Fruit fly (Drosophila melanogaster) whole organism, embryonic: Measurements from ENCODE around the gene Sec10.
A peak's percentile ranks its signal among the peaks of the same experiment; 100 is the strongest.

Source experiments
- Bdp1 ChIP-seq: fragments of 200-800 bp; sonication (Bioruptor generic); optimal IDR thresholded peaks from 3 replicates; lab custom pipeline; 2016; ENCODE audit warnings: missing biosample characterization, missing genetic modification characterization
- C15 ChIP-seq: fragments of 200-800 bp; sonication (Bioruptor generic); IDR thresholded peaks from 3 replicates; pipeline ENCODE4 v1.3.6; 2022; ENCODE audit warnings: missing biosample characterization, missing genetic modification characterization
- CG10274 ChIP-seq: fragments of 200-800 bp; sonication (Bioruptor generic); optimal IDR thresholded peaks from 3 replicates; lab custom pipeline; 2017; ENCODE audit warnings: missing biosample characterization, mild to moderate bottlenecking, missing genetic modification characterization
- CG12104 ChIP-seq: fragments of 200-800 bp; sonication (Bioruptor generic); optimal IDR thresholded peaks from 3 replicates; lab custom pipeline; 2016; ENCODE audit warnings: missing biosample characterization, missing genetic modification characterization
- CG13296 ChIP-seq: fragments of 200-800 bp; sonication (Bioruptor generic); optimal IDR thresholded peaks from 3 replicates; lab custom pipeline; 2018; ENCODE audit warnings: missing biosample characterization, mild to moderate bottlenecking, missing genetic modification characterization
- CG13424 ChIP-seq: fragments of 200-800 bp; sonication (Bioruptor generic); optimal IDR thresholded peaks from 2 replicates; lab custom pipeline; 2019; ENCODE audit warnings: missing biosample characterization, mild to moderate bottlenecking, missing genetic modification characterization, moderate library complexity
- CG13624 ChIP-seq: fragments of 200-800 bp; sonication (Bioruptor generic); optimal IDR thresholded peaks from 2 replicates; lab custom pipeline; 2016; ENCODE audit warnings: missing biosample characterization, missing genetic modification characterization
- CG2712 ChIP-seq: fragments of 200-800 bp; optimal IDR thresholded peaks from 3 replicates; lab custom pipeline; 2019; ENCODE audit warnings: missing biosample characterization, mild to moderate bottlenecking, missing genetic modification characterization, moderate library complexity
- CG3281 ChIP-seq: fragments of 200-800 bp; sonication (Bioruptor generic); optimal IDR thresholded peaks from 3 replicates; lab custom pipeline; 2017; ENCODE audit warnings: missing biosample characterization, mild to moderate bottlenecking, missing genetic modification characterization
- CG4404 ChIP-seq: fragments of 200-800 bp; sonication (Bioruptor generic); IDR thresholded peaks from 2 replicates; pipeline ENCODE4 v1.3.6; 2022; ENCODE audit warnings: missing biosample characterization, missing genetic modification characterization
- CG6254 ChIP-seq: fragments of 200-800 bp; sonication (Bioruptor generic); optimal IDR thresholded peaks from 3 replicates; lab custom pipeline; 2017; ENCODE audit warnings: mild to moderate bottlenecking, missing biosample characterization, missing genetic modification reagents, missing genetic modification characterization
- CG7556 ChIP-seq: fragments of 200-800 bp; sonication (Bioruptor generic); optimal IDR thresholded peaks from 2 replicates; lab custom pipeline; 2017; ENCODE audit warnings: missing biosample characterization, mild to moderate bottlenecking, missing genetic modification characterization
- CG8359 ChIP-seq: fragments of 200-800 bp; sonication (Bioruptor generic); optimal IDR thresholded peaks from 2 replicates; lab custom pipeline; 2017; ENCODE audit warnings: missing biosample characterization, mild to moderate bottlenecking, missing genetic modification characterization, borderline replicate concordance
- CG8944 ChIP-seq: fragments of 200-800 bp; sonication (Bioruptor generic); optimal IDR thresholded peaks from 3 replicates; lab custom pipeline; 2016; ENCODE audit warnings: missing biosample characterization, missing genetic modification characterization
- CG9817 ChIP-seq: fragments of 200-800 bp; sonication (Bioruptor generic); optimal IDR thresholded peaks from 2 replicates; lab custom pipeline; 2018; ENCODE audit warnings: missing biosample characterization, mild to moderate bottlenecking, missing genetic modification characterization, moderate library complexity
- CG9876 ChIP-seq: fragments of 200-800 bp; sonication (Bioruptor generic); optimal IDR thresholded peaks from 2 replicates; lab custom pipeline; 2016; ENCODE audit warnings: missing biosample characterization, missing genetic modification characterization
- Camta ChIP-seq: fragments of 200-800 bp; sonication (Bioruptor generic); optimal IDR thresholded peaks from 2 replicates; lab custom pipeline; 2016; ENCODE audit warnings: missing biosample characterization, missing genetic modification characterization
- Chrac-16 ChIP-seq: fragments of 200-800 bp; sonication (Bioruptor generic); optimal IDR thresholded peaks from 3 replicates; lab custom pipeline; 2016; ENCODE audit warnings: missing biosample characterization, missing genetic modification characterization
- CrebB ChIP-seq: fragments of 200-800 bp; sonication (Bioruptor generic); optimal IDR thresholded peaks from 3 replicates; lab custom pipeline; 2018; ENCODE audit warnings: missing biosample characterization, mild to moderate bottlenecking, missing genetic modification characterization
- Dll ChIP-seq: fragments of 200-800 bp; sonication (Bioruptor generic); IDR thresholded peaks from 4 replicates; pipeline ENCODE4 v1.3.6; 2022; ENCODE audit warnings: missing biosample characterization, missing genetic modification characterization; ENCODE audit not compliant: partially characterized antibody
- Elba2 ChIP-seq: fragments of 200-800 bp; sonication (Bioruptor generic); optimal IDR thresholded peaks from 3 replicates; lab custom pipeline; 2016; ENCODE audit warnings: missing biosample characterization, missing genetic modification characterization
- Gug ChIP-seq: fragments of 200-800 bp; sonication (Bioruptor generic); IDR thresholded peaks from 4 replicates; pipeline ENCODE4 v1.3.6; 2022; ENCODE audit warnings: missing biosample characterization, missing genetic modification characterization
- Lim3 ChIP-seq: fragments of 200-800 bp; sonication (Bioruptor generic); IDR thresholded peaks from 2 replicates; pipeline ENCODE4 v1.3.6; 2022; ENCODE audit warnings: missing biosample characterization, missing genetic modification characterization
- Lpt ChIP-seq: fragments of >200 bp; optimal IDR thresholded peaks from 2 replicates; lab custom pipeline; 2018; ENCODE audit warnings: missing biosample characterization, missing genetic modification characterization
- Max ChIP-seq: fragments of 200-800 bp; sonication (Bioruptor generic); optimal IDR thresholded peaks from 2 replicates; lab custom pipeline; 2016; ENCODE audit warnings: missing biosample characterization, mild to moderate bottlenecking, missing genetic modification characterization
- NC2α ChIP-seq: fragments of 200-800 bp; sonication (Bioruptor generic); optimal IDR thresholded peaks from 2 replicates; lab custom pipeline; 2016; ENCODE audit warnings: missing biosample characterization, missing genetic modification characterization
- NfI ChIP-seq: fragments of 200-800 bp; sonication (Bioruptor generic); optimal IDR thresholded peaks from 3 replicates; lab custom pipeline; 2018; ENCODE audit warnings: missing biosample characterization, mild to moderate bottlenecking, missing genetic modification characterization, moderate library complexity
- Sox100B ChIP-seq: fragments of 200-800 bp; sonication (Bioruptor generic); optimal IDR thresholded peaks from 3 replicates; lab custom pipeline; 2018; ENCODE audit warnings: missing biosample characterization, mild to moderate bottlenecking, missing genetic modification characterization
- Sox102F ChIP-seq: fragments of 200-800 bp; sonication (Bioruptor generic); optimal IDR thresholded peaks from 2 replicates; lab custom pipeline; 2018; ENCODE audit warnings: missing biosample characterization, mild to moderate bottlenecking, missing genetic modification characterization, moderate library complexity
- Tbp ChIP-seq: fragments of >200 bp; optimal IDR thresholded peaks from 2 replicates; lab custom pipeline; 2018; ENCODE audit warnings: missing biosample characterization, missing genetic modification characterization
- chinmo ChIP-seq: fragments of 200-800 bp; sonication (Bioruptor generic); IDR thresholded peaks from 4 replicates; pipeline ENCODE4 v1.3.6; 2022; ENCODE audit warnings: missing biosample characterization, missing genetic modification characterization; ENCODE audit not compliant: partially characterized antibody
- chn ChIP-seq: fragments of 200-800 bp; sonication (Bioruptor generic); optimal IDR thresholded peaks from 2 replicates; lab custom pipeline; 2016; ENCODE audit warnings: missing biosample characterization, missing genetic modification characterization
- danr ChIP-seq: fragments of 200-800 bp; sonication (Bioruptor generic); IDR thresholded peaks from 2 replicates; pipeline ENCODE4 v1.3.6; 2022; ENCODE audit warnings: missing biosample characterization, missing genetic modification characterization
- ems ChIP-seq: fragments of 200-800 bp; sonication (Bioruptor generic); optimal IDR thresholded peaks from 3 replicates; lab custom pipeline; 2016; ENCODE audit warnings: missing biosample characterization, missing genetic modification characterization
- gro ChIP-seq: fragments of 200-800 bp; sonication (Bioruptor generic); optimal IDR thresholded peaks from 2 replicates; lab custom pipeline; 2016; ENCODE audit warnings: missing biosample characterization, missing genetic modification characterization
- gt ChIP-seq: fragments of 200-800 bp; sonication (Bioruptor generic); IDR thresholded peaks from 2 replicates; pipeline ENCODE4 v1.3.6; 2022; ENCODE audit warnings: missing biosample characterization, missing genetic modification characterization
- h ChIP-seq: fragments of >200 bp; optimal IDR thresholded peaks from 2 replicates; lab custom pipeline; 2017
- inv ChIP-seq: fragments of 200-800 bp; sonication (Bioruptor generic); IDR thresholded peaks from 2 replicates; pipeline ENCODE4 v1.3.6; 2022; ENCODE audit warnings: missing biosample characterization, missing genetic modification characterization; ENCODE audit not compliant: partially characterized antibody
- ken ChIP-seq: fragments of 200-800 bp; sonication (Bioruptor generic); IDR thresholded peaks from 3 replicates; pipeline ENCODE4 v1.3.6; 2022; ENCODE audit warnings: missing biosample characterization, missing genetic modification characterization
- klu ChIP-seq: fragments of 200-800 bp; sonication (Bioruptor generic); IDR thresholded peaks from 2 replicates; pipeline ENCODE4 v1.3.6; 2022; ENCODE audit warnings: missing biosample characterization, missing genetic modification characterization
- lab ChIP-seq: fragments of 200-800 bp; sonication (Bioruptor generic); optimal IDR thresholded peaks from 3 replicates; lab custom pipeline; 2017; ENCODE audit warnings: missing biosample characterization, missing genetic modification characterization, mild to moderate bottlenecking, moderate library complexity, missing genetic modification reagents
- pho ChIP-seq: fragments of 200-800 bp; sonication (Bioruptor generic); optimal IDR thresholded peaks from 2 replicates; lab custom pipeline; 2016; ENCODE audit warnings: missing biosample characterization, missing genetic modification characterization
- pita ChIP-seq: fragments of 200-800 bp; sonication (Bioruptor generic); optimal IDR thresholded peaks from 2 replicates; lab custom pipeline; 2017; ENCODE audit warnings: missing biosample characterization, mild to moderate bottlenecking, missing genetic modification characterization
- ranshi ChIP-seq: fragments of 200-800 bp; sonication (Bioruptor generic); IDR thresholded peaks from 2 replicates; pipeline ENCODE4 v1.3.6; 2022; ENCODE audit warnings: missing biosample characterization, missing genetic modification characterization
- repo ChIP-seq: fragments of 200-800 bp; sonication (Bioruptor generic); optimal IDR thresholded peaks from 2 replicates; lab custom pipeline; 2016; ENCODE audit warnings: missing biosample characterization, missing genetic modification characterization
- slou ChIP-seq: fragments of 200-800 bp; sonication (Bioruptor generic); optimal IDR thresholded peaks from 3 replicates; lab custom pipeline; 2016; ENCODE audit warnings: missing biosample characterization, missing genetic modification characterization
- so ChIP-seq: fragments of 200-800 bp; sonication (Bioruptor generic); IDR thresholded peaks from 3 replicates; pipeline ENCODE4 v1.3.6; 2022; ENCODE audit warnings: missing biosample characterization, missing genetic modification characterization
- trh ChIP-seq: fragments of 200-800 bp; sonication (Bioruptor generic); optimal IDR thresholded peaks from 2 replicates; lab custom pipeline; 2016; ENCODE audit warnings: missing biosample characterization, missing genetic modification characterization
- zfh1 ChIP-seq: fragments of 200-800 bp; sonication (Bioruptor generic); IDR thresholded peaks from 3 replicates; pipeline ENCODE4 v1.3.6; 2022; ENCODE audit warnings: missing biosample characterization, missing genetic modification characterization

Gene Sec10

DNA sequence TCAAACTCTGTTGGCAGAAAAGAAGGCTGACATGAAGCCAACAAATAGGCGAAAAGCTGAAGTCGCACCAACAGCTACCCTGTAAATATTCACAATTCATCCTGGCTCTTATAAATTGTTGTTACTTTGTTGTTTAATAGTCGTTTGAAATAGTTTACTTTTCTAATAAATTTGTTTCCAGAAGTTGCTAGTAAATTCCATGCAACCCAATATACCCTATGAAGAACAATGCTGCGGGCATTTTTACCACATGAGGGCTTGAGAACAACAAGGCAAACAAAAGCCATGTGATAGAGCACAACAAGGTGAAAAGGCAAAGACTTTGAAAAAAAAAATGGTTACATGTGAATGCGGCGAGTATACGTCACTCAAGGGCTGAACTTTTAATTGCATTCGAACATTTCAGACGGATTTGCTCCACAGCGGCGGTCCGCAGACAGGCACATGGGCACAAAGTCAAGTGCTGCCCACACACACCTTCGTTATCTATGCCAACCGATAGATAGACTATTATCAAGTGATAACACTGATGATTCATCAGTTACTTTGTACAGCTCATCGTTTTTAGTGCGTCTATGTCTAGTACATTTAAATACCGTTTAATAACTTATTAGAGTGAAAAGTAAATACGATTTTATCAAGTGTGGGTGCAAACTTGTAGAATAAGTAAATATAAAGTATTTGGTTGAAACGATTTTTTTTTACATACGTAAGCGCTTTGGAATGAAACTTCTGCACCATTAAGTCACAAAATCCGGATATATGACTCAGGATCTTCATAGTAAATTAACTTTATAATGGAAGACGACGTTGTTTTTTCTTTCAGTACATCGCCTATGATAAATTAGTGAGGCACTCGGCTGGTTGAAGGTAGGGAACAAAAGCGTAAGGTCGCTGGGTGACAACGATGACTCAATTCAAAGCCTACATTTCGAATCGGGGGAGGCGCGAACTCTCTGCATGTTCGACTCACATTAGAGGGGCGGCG is 35.3 kb upstream of the Sec10 start (continued):
- TF ChIP-seq NC2α (GFP tag; lab: Kevin White, UChicago) (peak; percentile 55), CG10274 (GFP tag; lab: Kevin White, UChicago) (peak; percentile 59), CG8359 (GFP tag; lab: Kevin White, UChicago) (no peak), Dll (GFP tag; lab: Robert Waterston, UW) (no peak), Camta (GFP tag; lab: Kevin White, UChicago) (peak; percentile 84), ems (peak; percentile 70), CG6254 (GFP tag; lab: Kevin White, UChicago) (peak; percentile 68), Sox100B (GFP tag; lab: Kevin White, UChicago) (peak; percentile 21), lab (GFP tag; lab: Kevin White, UChicago) (peak; percentile 86), CrebB (tag; lab: Kevin White, UChicago) (peak; percentile 37), trh (GFP tag; lab: Kevin White, UChicago) (peak; percentile 22), gt (GFP tag; lab: Robert Waterston, UW) (0 out of 2 replicates have a peak, but pooled peaks have one; percentile 17), CG9817 (tag; lab: Kevin White, UChicago) (peak; percentile 54), CG8944 (GFP tag; lab: Kevin White, UChicago) (peak; percentile 70), gro (GFP tag; lab: Kevin White, UChicago) (peak; percentile 70), h (lab: Kevin White, UChicago) (no peak), pita (GFP tag; lab: Kevin White, UChicago) (no peak), repo (GFP tag; lab: Kevin White, UChicago) (peak; percentile 73), inv (GFP tag; lab: Robert Waterston, UW) (no peak), slou (GFP tag; lab: Kevin White, UChicago) (peak; percentile 21), CG13624 (GFP tag; lab: Kevin White, UChicago) (peak; percentile 84), CG13296 (GFP tag; lab: Kevin White, UChicago) (peak; percentile 37), Gug (peak; percentile 69; the same call in 2 of the 4 replicates), ranshi (GFP tag; lab: Robert Waterston, UW) (peak; percentile 88), CG3281 (GFP tag; lab: Kevin White, UChicago) (peak; percentile 67), CG9876 (GFP tag; lab: Kevin White, UChicago) (peak; percentile 72), Max (peak; percentile 20), Chrac-16 (GFP tag; lab: Kevin White, UChicago) (peak; percentile 80), ken (GFP tag; lab: Robert Waterston, UW) (peak; percentile 68; the same call in 2 of the 3 replicates), Lim3 (peak; percentile 62; the same call in 1 of the 2 replicates), CG7556 (GFP tag; lab: Kevin White, UChicago) (peak; percentile 12), Lpt (no peak), danr (no peak), CG13424 (tag; lab: Kevin White, UChicago) (peak; percentile 70), Tbp (GFP tag; lab: Kevin White, UChicago) (no peak), zfh1 (GFP tag; lab: Robert Waterston, UW) (peak; percentile 80), CG12104 (peak; percentile 56), NfI (GFP tag; lab: Kevin White, UChicago) (peak; percentile 75), Elba2 (GFP tag; lab: Kevin White, UChicago) (no peak), CG2712 (peak; percentile 82), chinmo (GFP tag; lab: Robert Waterston, UW) (0 out of 4 replicates have a peak, but pooled peaks have one; percentile 58), klu (GFP tag; lab: Robert Waterston, UW) (peak; percentile 70), C15 (GFP tag; lab: Robert Waterston, UW) (peak; percentile 60; the same call in 1 of the 3 replicates), pho (peak; percentile 74), chn (peak; percentile 84), Sox102F (GFP tag; lab: Kevin White, UChicago) (peak; percentile 85), CG4404 (peak; percentile 57), so (GFP tag; lab: Robert Waterston, UW) (peak; percentile 78), Bdp1 (GFP tag; lab: Kevin White, UChicago) (peak; percentile 71)
